Fruit fly (Drosophila melanogaster): ENCODE data around the gene GstD11.
A peak's percentile ranks its signal among the peaks of the same experiment; 100 is the strongest.

Gene GstD11

DNA sequence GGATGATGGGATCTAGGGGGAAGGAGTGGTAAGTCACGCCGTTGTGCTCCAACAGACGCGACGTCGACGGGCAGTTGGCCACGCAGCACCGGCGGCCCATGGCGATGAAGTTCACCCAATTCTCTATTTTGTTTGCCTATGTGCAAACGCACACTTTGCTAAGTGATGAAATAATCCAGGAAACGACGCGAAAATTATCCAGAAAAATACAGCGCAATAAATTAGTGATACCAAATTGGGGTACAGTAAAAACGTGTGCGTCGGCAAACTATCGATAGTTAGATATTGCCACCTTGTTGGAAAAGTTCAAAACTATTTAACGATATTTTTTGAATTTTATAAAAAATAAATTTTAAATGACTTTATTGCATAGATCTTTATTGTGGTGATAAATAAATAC is 27.1 kb upstream of the GstD11 start, which contains the start of gene MBD-R2:
TSS of gene MBD-R2 (minus strand) at position 222 of the 400 bp plus-strand sequence.
- TF ChIP-seq Sox15 (GFP tag; optimal IDR thresholded peaks at IDR 0.05): no peak
- peak; percentile 8 for TF ChIP-seq esn (GFP tag; optimal IDR thresholded peaks at IDR 0.05)

dm6 chr3R:12359837-12360236 is 23.3 kb upstream of the GstD11 start, which contains the start of gene CG4115:
Gene CG4115, plus strand, starts transcription at chr3R:12360008.
- TF ChIP-seq CG6854 (GFP tag; optimal IDR thresholded peaks at IDR 0.05) (peak; percentile 26), salr (GFP tag; optimal IDR thresholded peaks at IDR 0.05) (no peak), Eip78C (GFP tag) (peak; percentile 57), CG3919 (GFP tag; optimal IDR thresholded peaks at IDR 0.05) (peak; percentile 1), Blimp-1 (GFP tag; optimal IDR thresholded peaks at IDR 0.05) (peak; percentile 75), ss (GFP tag; optimal IDR thresholded peaks at IDR 0.05) (no peak)

dm6 chr3R:12361962-12362497 is 21.1 kb upstream of the GstD11 start:
- TF ChIP-seq Hr4 (GFP tag; optimal IDR thresholded peaks at IDR 0.05): no peak
- no peak for TF ChIP-seq CG1621 (tag; optimal IDR thresholded peaks at IDR 0.05)
- TF ChIP-seq CG3919 (GFP tag; optimal IDR thresholded peaks at IDR 0.05): no peak
- no peak for TF ChIP-seq Sox102F (GFP tag; optimal IDR thresholded peaks at IDR 0.05)
- no peak for TF ChIP-seq topi (GFP tag; optimal IDR thresholded peaks at IDR 0.05)
- TF ChIP-seq CG11902 (GFP tag; optimal IDR thresholded peaks at IDR 0.05): no peak
- no peak for TF ChIP-seq CG32006 (GFP tag; optimal IDR thresholded peaks at IDR 0.05)
- TF ChIP-seq CG6163 (GFP tag; IDR thresholded peaks at IDR 0.05): no peak
- TF ChIP-seq CG34406 (GFP tag; optimal IDR thresholded peaks at IDR 0.05): no peak
- no peak for TF ChIP-seq Ets21C (GFP tag; optimal IDR thresholded peaks at IDR 0.05)
- TF ChIP-seq CG6276 (GFP tag; optimal IDR thresholded peaks at IDR 0.05): no peak
- TF ChIP-seq acj6 (GFP tag; optimal IDR thresholded peaks at IDR 0.05): no peak
- no peak for TF ChIP-seq CG11762 (GFP tag; optimal IDR thresholded peaks at IDR 0.05; ENCODE audit: insufficient read depth)
- TF ChIP-seq Eip75B (GFP tag; optimal IDR thresholded peaks at IDR 0.05): no peak
- TF ChIP-seq ss (GFP tag; optimal IDR thresholded peaks at IDR 0.05): no peak
- TF ChIP-seq Hr39 (GFP tag; optimal IDR thresholded peaks at IDR 0.05): no peak
- no peak for TF ChIP-seq pdm3 (GFP tag; optimal IDR thresholded peaks at IDR 0.05)
- TF ChIP-seq vri (GFP tag; optimal IDR thresholded peaks at IDR 0.05): no peak
- TF ChIP-seq CG8319 (GFP tag; optimal IDR thresholded peaks at IDR 0.05): no peak
- TF ChIP-seq spab (GFP tag; optimal IDR thresholded peaks at IDR 0.05): no peak

DNA sequence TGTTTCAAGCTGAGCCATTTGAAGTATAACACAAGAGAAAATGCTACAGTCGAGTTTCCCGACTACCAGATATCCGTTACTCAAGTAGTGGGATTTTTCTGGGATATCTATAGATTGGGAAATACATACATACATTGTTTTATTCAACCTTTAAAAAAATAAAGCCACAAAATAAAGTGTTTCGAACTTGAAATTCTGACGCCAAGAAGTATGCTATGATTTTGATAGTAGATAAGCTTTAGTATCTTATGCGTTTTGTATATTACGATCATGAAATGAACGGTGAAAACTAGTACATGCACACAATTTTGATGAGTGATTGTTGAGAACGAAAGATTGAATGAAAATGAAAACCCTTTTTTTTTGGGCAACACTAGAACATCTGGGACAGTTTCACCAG is 19.6 kb upstream of the GstD11 start:
- TF ChIP-seq net (GFP tag; optimal IDR thresholded peaks at IDR 0.05) (no peak), dsx (GFP tag; optimal IDR thresholded peaks at IDR 0.05; ENCODE audit: poor library complexity, severe bottlenecking) (peak; percentile 50), fd85E (GFP tag; optimal IDR thresholded peaks at IDR 0.05) (no peak)

DNA sequence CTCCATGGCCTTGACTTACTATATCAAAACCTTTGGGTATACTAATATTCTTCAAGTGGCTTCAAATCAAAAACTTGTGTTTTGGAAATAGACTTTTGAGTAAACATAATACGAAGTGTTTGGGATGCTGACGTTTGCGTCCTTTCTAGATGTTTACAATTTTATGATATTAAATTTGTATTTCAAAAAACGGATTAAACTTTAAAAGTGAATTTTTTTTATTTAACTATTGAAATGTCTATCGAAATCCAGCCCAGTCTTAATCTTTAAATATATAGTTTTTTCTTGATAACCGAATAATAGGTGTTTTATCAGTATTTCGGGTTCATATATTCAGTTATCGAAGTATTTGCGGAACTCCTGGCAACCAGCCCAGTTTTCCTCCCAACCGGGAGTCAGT is 18.6 kb upstream of the GstD11 start, which contains the start of gene Tim17a1:
TSS of gene Tim17a1 (minus strand) at position 101 of the 400 bp plus-strand sequence.
- no peak for TF ChIP-seq Ets96B (tag; optimal IDR thresholded peaks at IDR 0.05)
- no peak for TF ChIP-seq CG8632 (GFP tag; optimal IDR thresholded peaks at IDR 0.05)
- TF ChIP-seq CG6854 (GFP tag; optimal IDR thresholded peaks at IDR 0.05): no peak
- TF ChIP-seq CG6792 (GFP tag; optimal IDR thresholded peaks at IDR 0.05): no peak

All from whole organism, prepupa.